Worm (Caenorhabditis elegans): ENCODE results near the gene Y94H6A.10.
A peak's percentile ranks its signal among the peaks of the same experiment; 100 is the strongest.

Y94H6A.10 gene

DNA sequence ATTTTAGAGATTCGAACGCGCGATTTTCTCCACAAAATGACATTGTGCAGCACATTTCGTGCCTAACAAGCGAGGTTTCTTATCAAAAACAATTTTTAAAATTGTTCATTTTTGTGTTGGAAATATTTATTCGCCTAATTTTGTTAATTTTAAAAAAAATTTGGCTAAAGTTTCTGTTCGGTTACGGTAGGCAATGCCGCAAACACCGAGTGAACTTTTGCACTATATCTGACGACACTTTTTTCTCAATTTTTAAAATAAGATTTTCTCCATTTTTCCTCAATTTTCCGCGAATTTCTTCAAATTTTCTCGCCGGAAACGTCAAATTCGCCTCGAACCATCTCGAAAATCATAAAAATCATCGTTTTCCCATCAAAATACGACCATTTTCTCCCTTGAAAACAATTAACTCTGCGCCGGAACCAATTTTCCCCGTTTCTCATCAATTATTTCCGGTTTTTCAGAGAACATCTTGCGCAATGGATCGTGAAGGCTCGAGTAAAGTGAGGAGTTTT is 43.8 kb downstream of the Y94H6A.10 start, which contains the start of gene Y69A2AR.1:
Gene Y69A2AR.1 (plus strand): TSS at position 465 of the 515 bp plus-strand sequence.
- TF ChIP-seq flh-1 (GFP tag; optimal IDR thresholded peaks at IDR 0.05) (no peak), ces-1 (GFP tag; optimal IDR thresholded peaks at IDR 0.05) (peak; percentile 2), cnd-1 (tag; optimal IDR thresholded peaks at IDR 0.05) (no peak), ham-2 (GFP tag; optimal IDR thresholded peaks at IDR 0.05) (no peak), lsy-2 (tag; optimal IDR thresholded peaks at IDR 0.05) (peak; percentile 93), elt-3 (tag; optimal IDR thresholded peaks at IDR 0.05) (no peak)

ce11 chrIV:2666127-2666526 is 44.3 kb downstream of the Y94H6A.10 start:
- TF ChIP-seq mep-1 (tag; optimal IDR thresholded peaks at IDR 0.05) (peak; percentile 58), ces-1 (GFP tag; optimal IDR thresholded peaks at IDR 0.05) (no peak)

DNA sequence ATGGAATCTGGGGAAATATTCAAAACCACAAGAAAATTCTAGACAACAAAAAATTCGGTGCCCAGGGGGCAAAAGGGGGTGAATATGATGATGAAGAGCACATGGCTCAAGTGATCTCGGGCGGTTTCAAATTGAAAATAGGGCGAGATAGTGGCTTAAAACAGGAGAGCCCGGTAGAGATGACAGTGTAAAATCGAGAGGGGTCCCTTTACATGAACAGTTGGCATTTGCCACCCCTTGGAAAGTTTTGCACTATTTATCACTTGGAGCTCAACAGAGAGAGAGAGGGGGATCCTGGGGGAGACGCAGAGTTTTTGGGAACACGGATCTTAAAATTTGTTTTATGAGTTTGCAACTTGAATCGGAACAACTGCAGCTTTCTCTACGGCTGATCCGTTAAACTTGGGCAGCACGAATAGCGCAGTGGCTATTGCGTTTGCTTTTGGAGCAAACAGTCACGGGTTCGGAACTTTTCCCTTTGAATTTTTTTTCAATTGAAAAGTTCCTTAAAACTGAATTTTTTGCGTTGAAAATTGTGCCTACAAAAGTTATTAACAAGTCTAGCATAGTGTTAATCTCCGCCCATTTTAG is 45.0 kb downstream of the Y94H6A.10 start:
- TF ChIP-seq lin-13 (tag; optimal IDR thresholded peaks at IDR 0.05) (no peak), hlh-1 (tag; optimal IDR thresholded peaks at IDR 0.05) (peak; percentile 97), unc-120 (tag; optimal IDR thresholded peaks at IDR 0.05; ENCODE audit: poor library complexity, severe bottlenecking) (peak; percentile 84), unc-62 (GFP tag; optimal IDR thresholded peaks at IDR 0.05) (peak; percentile 38)

DNA sequence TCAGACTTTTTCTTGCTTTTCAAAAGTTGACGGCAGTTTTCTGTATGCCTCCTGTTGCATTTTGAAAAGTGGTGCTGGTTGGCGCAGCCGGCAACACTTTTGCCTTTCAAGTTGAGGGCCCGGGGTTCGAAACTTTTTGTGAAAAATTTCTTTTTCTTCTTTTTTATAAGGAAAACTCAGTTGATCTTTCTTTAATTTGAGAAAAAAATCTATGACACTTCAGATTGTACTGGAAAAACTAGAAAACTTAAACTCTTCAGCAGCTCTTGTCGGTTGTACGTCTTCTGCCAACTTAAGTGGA is 45.6 kb downstream of the Y94H6A.10 start:
- TF ChIP-seq ceh-43 (GFP tag; optimal IDR thresholded peaks at IDR 0.05) = no peak
- no peak for TF ChIP-seq elt-3 (tag; optimal IDR thresholded peaks at IDR 0.05)
- TF ChIP-seq flh-1 (GFP tag; optimal IDR thresholded peaks at IDR 0.05) = no peak
- TF ChIP-seq lin-32 (GFP tag; optimal IDR thresholded peaks at IDR 0.05) = no peak
- no peak for TF ChIP-seq pha-4 (tag; optimal IDR thresholded peaks at IDR 0.05)
- no peak for TF ChIP-seq ceh-83 (GFP tag; optimal IDR thresholded peaks at IDR 0.05)
- no peak for TF ChIP-seq unc-120 (tag; optimal IDR thresholded peaks at IDR 0.05; ENCODE audit: poor library complexity, severe bottlenecking)
- TF ChIP-seq lin-13 (tag; optimal IDR thresholded peaks at IDR 0.05) = no peak
- no peak for TF ChIP-seq nhr-12 (tag; optimal IDR thresholded peaks at IDR 0.05)
- TF ChIP-seq unc-62 (GFP tag; optimal IDR thresholded peaks at IDR 0.05) = no peak
- no peak for TF ChIP-seq M03D4.4 (tag; optimal IDR thresholded peaks at IDR 0.05)
- no peak for TF ChIP-seq unc-39 (tag; optimal IDR thresholded peaks at IDR 0.05)
- TF ChIP-seq drap-1 (GFP tag; optimal IDR thresholded peaks at IDR 0.05) = no peak
- TF ChIP-seq hlh-1 (tag; optimal IDR thresholded peaks at IDR 0.05) = no peak
- TF ChIP-seq mep-1 (tag; optimal IDR thresholded peaks at IDR 0.05) = no peak
- no peak for TF ChIP-seq sem-2 (GFP tag; optimal IDR thresholded peaks at IDR 0.05)
- no peak for TF ChIP-seq mab-5 (tag; optimal IDR thresholded peaks at IDR 0.05)

ce11 chrIV:2663953-2664900 is 46.2 kb downstream of the Y94H6A.10 start, which contains the start of gene Y69A2AR.31:
Y69A2AR.31 (minus strand) TSS chrIV:2664003.
- no peak for TF ChIP-seq cnd-1 (tag; optimal IDR thresholded peaks at IDR 0.05)
- no peak for TF ChIP-seq nhr-237 (tag; optimal IDR thresholded peaks at IDR 0.05)
- TF ChIP-seq snpc-4 (tag; optimal IDR thresholded peaks at IDR 0.05) = no peak
- no peak for TF ChIP-seq M03D4.4 (tag; optimal IDR thresholded peaks at IDR 0.05)
- no peak for TF ChIP-seq mls-2 (tag; optimal IDR thresholded peaks at IDR 0.05)
- peak; percentile 14 for TF ChIP-seq ces-1 (GFP tag; optimal IDR thresholded peaks at IDR 0.05)
- TF ChIP-seq unc-62 (GFP tag; optimal IDR thresholded peaks at IDR 0.05) = no peak
- TF ChIP-seq elt-1 (tag; optimal IDR thresholded peaks at IDR 0.05; ENCODE audit: borderline replicate concordance, insufficient read depth) = no peak
- TF ChIP-seq zip-8 (tag; optimal IDR thresholded peaks at IDR 0.05) = no peak
